Worm (Caenorhabditis elegans): Measurements from ENCODE around the gene C16C8.25.
A peak's percentile ranks its signal among the peaks of the same experiment; 100 is the strongest.

C16C8.25 gene

DNA sequence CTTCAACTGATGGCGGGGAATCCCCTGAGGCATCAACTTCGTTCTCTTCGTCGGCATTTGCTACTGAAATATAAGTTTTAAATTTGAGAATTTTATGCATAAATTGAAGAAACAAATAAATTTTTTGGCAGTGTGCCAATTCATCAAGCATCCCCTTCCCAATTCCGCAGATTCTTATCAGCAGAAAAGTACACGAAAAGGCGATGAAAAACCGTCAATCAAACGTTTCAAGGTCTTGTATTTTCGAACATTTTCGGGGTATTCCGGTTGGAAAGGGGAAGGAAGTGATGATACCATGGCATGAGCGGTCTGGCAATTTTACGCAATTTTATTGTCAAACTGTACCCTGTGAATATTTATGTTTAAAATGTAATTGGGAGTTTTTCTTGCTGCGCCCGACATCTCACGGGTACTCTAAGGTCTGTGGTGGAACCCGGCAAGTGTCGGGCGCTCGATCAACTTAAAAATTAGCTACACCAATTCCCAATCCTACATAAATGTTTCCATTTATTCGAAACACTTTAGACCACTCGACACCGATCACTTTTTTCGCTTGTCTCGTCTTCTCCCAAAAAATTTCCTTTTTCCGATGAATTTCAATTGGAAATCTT, 14.0 kb upstream of the C16C8.25 start:
- TF ChIP-seq dox-1 (GFP tag; IDR thresholded peaks at IDR 0.05), result 0 out of 2 replicates have a peak, but pooled peaks have one; percentile 16
- TF ChIP-seq B0019.2 (GFP tag; conservative IDR thresholded peaks at IDR 0.05), result no peak
- TF ChIP-seq nhr-80 (tag; optimal IDR thresholded peaks at IDR 0.05), result peak; percentile 30
- TF ChIP-seq ets-4 (GFP tag; optimal IDR thresholded peaks at IDR 0.05), result peak; percentile 17
- no peak for TF ChIP-seq ztf-22 (GFP tag; optimal IDR thresholded peaks at IDR 0.05)
- TF ChIP-seq snpc-4 (GFP tag; optimal IDR thresholded peaks at IDR 0.05), result no peak
- TF ChIP-seq snpc-4 (tag; optimal IDR thresholded peaks at IDR 0.05), result peak; percentile 3 to 75 (median 58)
- no peak for TF ChIP-seq nhr-179 (tag; optimal IDR thresholded peaks at IDR 0.05)
- no peak for TF ChIP-seq rec-8 (tag; optimal IDR thresholded peaks at IDR 0.05)
- TF ChIP-seq rpc-1 (optimal IDR thresholded peaks at IDR 0.05), result no peak
- no peak for TF ChIP-seq rpc-1 (tag; optimal IDR thresholded peaks at IDR 0.05)

DNA sequence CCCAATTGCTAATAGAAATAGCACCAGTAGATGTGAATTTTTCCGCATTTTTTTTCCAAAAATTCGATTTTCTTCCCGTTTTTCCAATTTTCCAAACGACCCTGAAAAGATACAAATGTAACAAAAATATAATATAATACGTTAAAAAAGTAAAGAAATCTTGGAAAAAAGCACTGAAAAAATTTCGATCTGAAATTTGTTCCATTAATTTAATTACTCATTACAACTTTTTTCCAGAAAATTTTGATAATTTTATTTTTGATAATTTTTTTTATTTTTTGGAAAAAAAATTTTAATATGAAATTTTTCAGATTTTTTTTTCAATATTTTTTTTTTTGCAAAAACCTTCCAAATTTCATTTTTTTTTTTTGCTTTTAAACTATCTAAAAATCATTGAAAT, 12.6 kb upstream of the C16C8.25 start, which contains the start of gene skpo-2:
Gene skpo-2 (minus strand): TSS at position 101 of the 400 bp plus-strand sequence.
- TF ChIP-seq cebp-1 (GFP tag; IDR thresholded peaks at IDR 0.05), result no peak
- no peak for TF ChIP-seq cebp-1 (tag; optimal IDR thresholded peaks at IDR 0.05)
- TF ChIP-seq hmg-20 (GFP tag; IDR thresholded peaks at IDR 0.05), result no peak
- TF ChIP-seq zfh-2 (GFP tag; conservative IDR thresholded peaks at IDR 0.05), result no peak
- no peak for TF ChIP-seq hlh-26 (GFP tag; conservative IDR thresholded peaks at IDR 0.05)
- TF ChIP-seq B0019.2 (GFP tag; conservative IDR thresholded peaks at IDR 0.05), result no peak
- no peak for TF ChIP-seq F39B2.1 (GFP tag; IDR thresholded peaks at IDR 0.05)
- no peak for TF ChIP-seq athp-1 (tag; optimal IDR thresholded peaks at IDR 0.05)
- TF ChIP-seq egl-18 (GFP tag; IDR thresholded peaks at IDR 0.05), result no peak
- no peak for TF ChIP-seq atf-7 (tag; optimal IDR thresholded peaks at IDR 0.05)
- no peak for TF ChIP-seq snpc-1.1 (tag; optimal IDR thresholded peaks at IDR 0.05; ENCODE audit: insufficient read depth)
- no peak for TF ChIP-seq F37B4.10 (GFP tag; IDR thresholded peaks at IDR 0.05)
- TF ChIP-seq tlf-1 (GFP tag; optimal IDR thresholded peaks at IDR 0.05), result no peak

DNA sequence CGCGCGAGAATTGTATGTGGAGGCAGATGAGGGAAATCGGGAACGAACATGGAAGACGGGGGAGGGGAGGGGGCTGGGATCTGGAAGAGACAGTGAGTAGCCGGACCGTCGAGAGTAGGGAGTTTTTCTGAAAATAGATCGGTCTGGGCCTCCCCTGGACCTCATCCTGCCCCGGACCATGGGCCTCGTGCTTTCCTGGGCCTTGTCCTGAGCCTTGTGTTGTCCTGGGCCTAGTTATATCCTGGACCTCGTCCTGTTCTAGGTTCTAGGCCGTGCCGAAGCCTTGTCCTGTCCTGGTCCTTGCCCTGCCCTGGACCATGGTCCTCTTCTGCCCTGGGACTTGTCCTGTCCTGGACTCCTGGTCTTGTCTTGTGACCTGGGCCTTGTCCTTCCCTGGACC, 11.6 kb upstream of the C16C8.25 start:
- no peak for TF ChIP-seq F22D6.2 (tag; optimal IDR thresholded peaks at IDR 0.05)
- TF ChIP-seq egrh-3 (GFP tag; IDR thresholded peaks at IDR 0.05), result peak; percentile 43; the same call in 1 of the 2 replicates
- TF ChIP-seq zfh-2 (GFP tag; conservative IDR thresholded peaks at IDR 0.05), result peak; percentile 58
- TF ChIP-seq aptf-3 (GFP tag; IDR thresholded peaks at IDR 0.05), result 0 out of 2 replicates have a peak, but pooled peaks have one; percentile 46

DNA sequence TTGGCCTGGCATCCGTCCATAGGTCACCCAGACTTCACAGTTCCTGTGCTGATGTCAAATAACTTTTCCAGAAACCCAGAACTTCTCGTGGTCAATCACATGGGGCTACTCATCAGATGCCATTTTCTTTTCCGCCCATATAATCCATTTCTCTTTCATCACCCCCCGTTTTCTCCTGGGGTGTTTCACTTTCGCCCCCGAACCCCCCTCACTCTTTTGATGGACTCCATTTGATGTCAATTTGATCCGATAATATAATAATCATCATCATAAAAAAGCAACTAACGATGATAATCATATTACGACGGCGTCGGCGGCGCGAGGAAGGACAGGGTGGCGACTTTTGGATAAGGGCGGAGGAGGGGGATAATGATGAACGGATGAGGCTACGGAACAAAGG, 10.8 kb upstream of the C16C8.25 start:
- no peak for TF ChIP-seq hsf-1 (GFP tag; IDR thresholded peaks at IDR 0.05)
- TF ChIP-seq B0336.3 (GFP tag; IDR thresholded peaks at IDR 0.05), result no peak
- no peak for TF ChIP-seq B0261.1 (tag; optimal IDR thresholded peaks at IDR 0.05)
- no peak for TF ChIP-seq cebp-1 (GFP tag; IDR thresholded peaks at IDR 0.05)
- TF ChIP-seq cebp-1 (tag; optimal IDR thresholded peaks at IDR 0.05), result no peak
- no peak for TF ChIP-seq F39B2.1 (GFP tag; IDR thresholded peaks at IDR 0.05)
- no peak for TF ChIP-seq gei-17 (GFP tag; optimal IDR thresholded peaks at IDR 0.05)
- TF ChIP-seq unc-130 (GFP tag; optimal IDR thresholded peaks at IDR 0.05), result no peak
- TF ChIP-seq snpc-1.1 (tag; optimal IDR thresholded peaks at IDR 0.05; ENCODE audit: insufficient read depth), result no peak
- no peak for TF ChIP-seq ztf-28 (GFP tag; IDR thresholded peaks at IDR 0.05)
- TF ChIP-seq madf-3 (GFP tag; IDR thresholded peaks at IDR 0.05), result no peak
- no peak for TF ChIP-seq attf-5 (GFP tag; optimal IDR thresholded peaks at IDR 0.05)
- TF ChIP-seq C17E4.6 (GFP tag; IDR thresholded peaks at IDR 0.05), result no peak
- TF ChIP-seq efl-1 (GFP tag; optimal IDR thresholded peaks at IDR 0.05), result no peak
- TF ChIP-seq F52B5.7 (tag; optimal IDR thresholded peaks at IDR 0.05), result no peak

Measured in whole organism, young adult.